Fruit fly (Drosophila melanogaster): Measurements from ENCODE around the gene Tmem43.
A peak's percentile ranks its signal among the peaks of the same experiment; 100 is the strongest.

The Tmem43 gene

dm6 chr3L:7875606-7876366 is 39.1 kb downstream of the Tmem43 start (continued):
- TF ChIP-seq CG2199 (GFP tag; IDR thresholded peaks at IDR 0.05) (0 out of 3 replicates have a peak, but pooled peaks have one; percentile 61), Bgb (GFP tag; IDR thresholded peaks at IDR 0.05; ENCODE audit: partially characterized antibody) (no peak), CG34422 (GFP tag; IDR thresholded peaks at IDR 0.05) (peak; percentile 43; the same call in 1 of the 3 replicates), ind (GFP tag; optimal IDR thresholded peaks at IDR 0.05) (peak; percentile 37), Ada2b (GFP tag; IDR thresholded peaks at IDR 0.05) (peak; percentile 39; the same call in 1 of the 2 replicates), CG1233 (GFP tag; optimal IDR thresholded peaks at IDR 0.05) (peak; percentile 23), Nf-YC (tag; optimal IDR thresholded peaks at IDR 0.05) (peak; percentile 20), Fer1 (GFP tag; optimal IDR thresholded peaks at IDR 0.05) (peak; percentile 39), CG12942 (GFP tag; optimal IDR thresholded peaks at IDR 0.05) (peak; percentile 23), CG12659 (GFP tag; optimal IDR thresholded peaks at IDR 0.05) (peak; percentile 48), CG2120 (GFP tag; optimal IDR thresholded peaks at IDR 0.05) (peak; percentile 63), ewg (GFP tag; optimal IDR thresholded peaks at IDR 0.05) (peak; percentile 48), ken (GFP tag; IDR thresholded peaks at IDR 0.05) (no peak), Abd-B (GFP tag; optimal IDR thresholded peaks at IDR 0.05) (no peak), sqz (GFP tag; optimal IDR thresholded peaks at IDR 0.05) (peak; percentile 38), HLH3B (GFP tag; IDR thresholded peaks at IDR 0.05) (peak; percentile 41; the same call in 1 of the 2 replicates), phol (tag; optimal IDR thresholded peaks at IDR 0.05) (peak; percentile 67), Bteb2 (GFP tag; optimal IDR thresholded peaks at IDR 0.05) (no peak), HHEX (GFP tag; optimal IDR thresholded peaks at IDR 0.05) (peak; percentile 30), CG16863 (GFP tag; optimal IDR thresholded peaks at IDR 0.05) (peak; percentile 29), CG2875 (GFP tag; optimal IDR thresholded peaks at IDR 0.05) (peak; percentile 11), Blimp-1 (GFP tag; optimal IDR thresholded peaks at IDR 0.05) (peak; percentile 50), lilli (GFP tag; optimal IDR thresholded peaks at IDR 0.05) (peak; percentile 56), CG34376 (GFP tag; optimal IDR thresholded peaks at IDR 0.05) (peak; percentile 16), YL-1 (GFP tag; optimal IDR thresholded peaks at IDR 0.05) (no peak), CG8290 (GFP tag; optimal IDR thresholded peaks at IDR 0.05) (peak; percentile 5), CG8290 (tag; optimal IDR thresholded peaks at IDR 0.05) (no peak), CG18476 (GFP tag; optimal IDR thresholded peaks at IDR 0.05) (peak; percentile 40), Atf-2 (GFP tag; optimal IDR thresholded peaks at IDR 0.05) (peak; percentile 15), CG30403 (GFP tag; optimal IDR thresholded peaks at IDR 0.05) (peak; percentile 53), gcm (GFP tag; optimal IDR thresholded peaks at IDR 0.05) (peak; percentile 37), Xbp1 (GFP tag; optimal IDR thresholded peaks at IDR 0.05) (peak; percentile 55), CG9932 (GFP tag; IDR thresholded peaks at IDR 0.05) (peak; percentile 66), CG15011 (GFP tag; optimal IDR thresholded peaks at IDR 0.05) (peak; percentile 12), wor (GFP tag; IDR thresholded peaks at IDR 0.05) (0 out of 2 replicates have a peak, but pooled peaks have one; percentile 27), twi (tag; optimal IDR thresholded peaks at IDR 0.05) (no peak), HmgZ (tag; optimal IDR thresholded peaks at IDR 0.05) (no peak), CG15601 (tag; optimal IDR thresholded peaks at IDR 0.05) (peak; percentile 48), B-H1 (GFP tag; IDR thresholded peaks at IDR 0.05) (0 out of 3 replicates have a peak, but pooled peaks have one; percentile 16), prd (optimal IDR thresholded peaks at IDR 0.05) (no peak), prd (GFP tag; IDR thresholded peaks at IDR 0.05) (peak; percentile 59; the same call in 1 of the 3 replicates), trem (tag; optimal IDR thresholded peaks at IDR 0.05) (peak; percentile 11), Mad (GFP tag; optimal IDR thresholded peaks at IDR 0.05) (no peak), chn (GFP tag; optimal IDR thresholded peaks at IDR 0.05) (peak; percentile 29), Hr51 (GFP tag; optimal IDR thresholded peaks at IDR 0.05) (peak; percentile 16 to 58), Hmr (GFP tag; optimal IDR thresholded peaks at IDR 0.05) (peak; percentile 29), nerfin-1 (tag; optimal IDR thresholded peaks at IDR 0.05) (peak; percentile 42), cwo (GFP tag; optimal IDR thresholded peaks at IDR 0.05) (peak; percentile 26), pum (GFP tag; optimal IDR thresholded peaks at IDR 0.05) (no peak)
